Worm (Caenorhabditis elegans): ENCODE measurements around the gene nas-7.

DNA sequence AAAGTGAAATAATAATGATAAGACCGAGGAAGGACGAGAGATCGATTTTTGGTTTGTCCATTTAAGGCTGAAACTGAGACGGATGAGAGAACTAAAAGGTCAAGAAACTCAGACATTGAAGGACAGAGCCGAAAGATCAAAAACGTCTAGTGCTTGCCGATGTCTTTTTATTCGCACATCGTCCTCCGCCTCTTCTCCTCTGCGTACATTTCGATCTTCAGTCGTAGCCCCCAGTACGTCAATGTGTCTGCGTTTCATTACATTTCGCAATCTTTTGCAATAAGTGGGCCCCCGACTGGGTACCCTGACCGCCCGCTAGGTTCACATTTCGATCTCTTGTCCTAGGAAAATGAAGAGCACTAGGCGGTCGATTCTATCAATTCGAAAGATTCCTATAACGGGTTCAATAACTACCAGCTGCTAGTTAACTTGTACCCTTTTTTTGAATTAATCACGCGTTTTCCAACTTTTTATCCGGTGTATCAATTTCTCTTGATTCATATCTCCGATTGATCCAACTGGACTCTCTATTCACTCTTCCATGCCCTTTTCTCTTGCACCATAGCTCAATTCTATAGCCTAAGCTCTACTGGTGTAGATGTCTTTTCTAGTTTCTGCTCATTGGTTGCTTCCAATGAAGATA lies 10.4 kb downstream of the nas-7 start:
- no peak for TF ChIP-seq sem-2 (GFP tag; optimal IDR thresholded peaks at IDR 0.05)
- TF ChIP-seq lin-32 (GFP tag; optimal IDR thresholded peaks at IDR 0.05): no peak
- no peak for TF ChIP-seq nhr-237 (tag; optimal IDR thresholded peaks at IDR 0.05)
- TF ChIP-seq cnd-1 (tag; optimal IDR thresholded peaks at IDR 0.05): no peak
- TF ChIP-seq ztf-11 (tag; optimal IDR thresholded peaks at IDR 0.05): no peak
- TF ChIP-seq elt-1 (tag; optimal IDR thresholded peaks at IDR 0.05; ENCODE audit: borderline replicate concordance, insufficient read depth): no peak
- TF ChIP-seq sptf-1 (tag; optimal IDR thresholded peaks at IDR 0.05): no peak
- TF ChIP-seq elt-3 (tag; optimal IDR thresholded peaks at IDR 0.05): no peak
- TF ChIP-seq unc-62 (GFP tag; optimal IDR thresholded peaks at IDR 0.05): peak; percentile 14
- no peak for TF ChIP-seq pha-4 (tag; optimal IDR thresholded peaks at IDR 0.05)
- TF ChIP-seq nhr-76 (tag; optimal IDR thresholded peaks at IDR 0.05): no peak

Data from whole organism, mixed stage, embryonic.